Worm (Caenorhabditis elegans) whole organism, L4/young adult: ENCODE measurements around the gene fbxa-37.
"Not testable (repeated sequence)": the region's sequence is repeated elsewhere in the genome, so short reads cannot be mapped to it uniquely, and the experiment has no call there.

Experiments used
- W03F9.2 ChIP-seq: fragments of 150-350 bp; optimal IDR thresholded peaks from 2 replicates; lab custom pipeline; 2014; ENCODE audit warnings: missing biosample characterization, missing genetic modification characterization
- dao-5 ChIP-seq: sonication (generic microtip); optimal IDR thresholded peaks from 2 replicates; lab custom pipeline; 2016; ENCODE audit warnings: missing genotype, missing genetic modification characterization, moderate library complexity, missing compliant biosample characterization

ce11 chrIII:1263692-1264091 is 21.1 kb upstream of the fbxa-37 start, which contains the start of gene srz-9:
- not testable (repeated sequence) for TF ChIP-seq W03F9.2; dao-5 (tag; lab: Kevin White, UChicago)
